Worm (Caenorhabditis elegans) whole organism, L4 larva: ENCODE measurements around the gene F46B6.9.

Experiments used
- F10B5.3 ChIP-seq: sonication (generic microtip); optimal IDR thresholded peaks from 2 replicates; lab custom pipeline; 2016; ENCODE audit warnings: mild to moderate bottlenecking, missing genetic modification characterization, missing compliant biosample characterization
- T20F7.1 ChIP-seq: fragments of 200-800 bp; sonication (Bioruptor generic); optimal IDR thresholded peaks from 2 replicates; lab custom pipeline; 2018; ENCODE audit warnings: mild to moderate bottlenecking, missing genetic modification characterization, missing compliant biosample characterization
- Y5F2A.4 ChIP-seq: fragments of 200-800 bp; sonication (Bioruptor generic); optimal IDR thresholded peaks from 2 replicates; lab custom pipeline; 2018; ENCODE audit warnings: mild to moderate bottlenecking, missing genetic modification characterization, missing compliant biosample characterization
- Y75B8A.6 ChIP-seq: fragments of 200-800 bp; sonication (Bioruptor generic); IDR thresholded peaks from 2 replicates; pipeline ENCODE4 v1.3.6; 2022; ENCODE audit warnings: missing genetic modification reagents, missing genetic modification characterization, missing compliant biosample characterization
- ZK546.5 ChIP-seq, 2 experiments: sonication (generic microtip); optimal IDR thresholded peaks; 2 replicates each; lab custom pipeline; 2017; ENCODE audit warnings: missing biosample characterization in 2 of 2, missing genetic modification characterization in 2 of 2
- aha-1 ChIP-seq: fragments of 150-350 bp; peaks from one replicate; lab custom pipeline; 2014; ENCODE audit warnings: missing biosample characterization, missing genetic modification characterization
- aly-2 ChIP-seq: sonication (generic microtip); optimal IDR thresholded peaks from 2 replicates; lab custom pipeline; 2018; ENCODE audit warnings: missing biosample characterization, missing genetic modification characterization
- ama-1 ChIP-seq: fragments of 150-350 bp; optimal IDR thresholded peaks from 2 replicates; lab custom pipeline; 2014; ENCODE audit warnings: inconsistent platforms, mixed read lengths
- ceh-44 ChIP-seq: fragments of 200-800 bp; sonication (Bioruptor generic); IDR thresholded peaks from 2 replicates; pipeline ENCODE4 v1.3.6; 2022; ENCODE audit warnings: missing genetic modification reagents, missing genetic modification characterization, missing compliant biosample characterization
- ceh-62 ChIP-seq: sonication (generic microtip); optimal IDR thresholded peaks from 2 replicates; lab custom pipeline; 2017; ENCODE audit warnings: missing biosample characterization, missing genetic modification characterization
- daf-12 ChIP-seq: fragments of 150-350 bp; optimal IDR thresholded peaks from 2 replicates; lab custom pipeline; 2014; ENCODE audit warnings: missing biosample characterization, missing genetic modification reagents, missing genetic modification characterization
- daf-19 ChIP-seq: fragments of 200-800 bp; sonication (Bioruptor generic); conservative IDR thresholded peaks from 2 replicates; pipeline ENCODE4 v1.3.6; 2022; ENCODE audit warnings: missing genetic modification characterization, missing compliant biosample characterization
- daf-8 ChIP-seq: fragments of 200-800 bp; sonication (Bioruptor generic); IDR thresholded peaks from 2 replicates; pipeline ENCODE4 v1.3.6; 2022; ENCODE audit warnings: missing genetic modification characterization, missing compliant biosample characterization
- dmd-6 ChIP-seq: fragments of 200-800 bp; sonication (Bioruptor generic); IDR thresholded peaks from 2 replicates; pipeline ENCODE4 v1.3.6; 2022; ENCODE audit warnings: missing genetic modification reagents, missing genetic modification characterization, missing compliant biosample characterization
- dmd-8 ChIP-seq: fragments of 200-800 bp; sonication (Bioruptor generic); IDR thresholded peaks from 2 replicates; pipeline ENCODE4 v1.3.6; 2022; ENCODE audit warnings: missing genetic modification characterization, missing compliant biosample characterization
- dmd-9 ChIP-seq: fragments of 200-800 bp; sonication (Bioruptor generic); IDR thresholded peaks from 2 replicates; pipeline ENCODE4 v1.3.6; 2022; ENCODE audit warnings: missing genetic modification reagents, missing genetic modification characterization, missing compliant biosample characterization
- duxl-1 ChIP-seq: sonication (generic microtip); optimal IDR thresholded peaks from 2 replicates; lab custom pipeline; 2016; ENCODE audit warnings: mild to moderate bottlenecking, missing genetic modification characterization, moderate library complexity, missing compliant biosample characterization; ENCODE audit not compliant: poor library complexity
- egl-27 ChIP-seq: sonication (generic microtip); optimal IDR thresholded peaks from 3 replicates; lab custom pipeline; 2017; ENCODE audit warnings: missing biosample characterization, missing genetic modification reagents, missing genetic modification characterization
- egl-43 ChIP-seq: fragments of 200-800 bp; sonication (Bioruptor generic); IDR thresholded peaks from 2 replicates; pipeline ENCODE4 v1.3.6; 2022; ENCODE audit warnings: missing genetic modification reagents, missing genetic modification characterization, missing compliant biosample characterization
- fos-1 ChIP-seq: fragments of 150-350 bp; optimal IDR thresholded peaks from 2 replicates; lab custom pipeline; 2014; ENCODE audit warnings: missing biosample characterization, missing genetic modification characterization
- gei-8 ChIP-seq: fragments of 200-800 bp; sonication (Bioruptor generic); optimal IDR thresholded peaks from 2 replicates; lab custom pipeline; 2018; ENCODE audit warnings: mild to moderate bottlenecking, missing genetic modification characterization, missing compliant biosample characterization
- hif-1 ChIP-seq, 2 experiments: sonication (generic microtip); optimal IDR thresholded peaks; 2 replicates each; lab custom pipeline; 2016 to 2017; ENCODE audit warnings: missing compliant biosample characterization in 2 of 2, missing genetic modification characterization in 2 of 2, missing genetic modification reagents in 2 of 2, missing genotype in 2 of 2, mild to moderate bottlenecking in 1 of 2
- hlh-11 ChIP-seq: fragments of 200-800 bp; sonication (Bioruptor generic); optimal IDR thresholded peaks from 2 replicates; lab custom pipeline; 2018; ENCODE audit warnings: mild to moderate bottlenecking, missing genetic modification characterization, missing compliant biosample characterization
- jun-1 ChIP-seq: fragments of 150-350 bp; optimal IDR thresholded peaks from 2 replicates; lab custom pipeline; 2014; ENCODE audit warnings: missing biosample characterization, missing genetic modification reagents, missing genetic modification characterization
- lim-7 ChIP-seq: fragments of 200-800 bp; sonication (Bioruptor generic); IDR thresholded peaks from 2 replicates; pipeline ENCODE4 v1.3.6; 2022; ENCODE audit warnings: missing genetic modification characterization, missing compliant biosample characterization
- lin-1 ChIP-seq: fragments of 200-800 bp; sonication (Bioruptor generic); IDR thresholded peaks from 2 replicates; pipeline ENCODE4 v1.3.6; 2022; ENCODE audit warnings: missing genetic modification reagents, missing genetic modification characterization, missing compliant biosample characterization
- lin-13 ChIP-seq: fragments of 150-350 bp; optimal IDR thresholded peaks from 2 replicates; lab custom pipeline; 2014; ENCODE audit warnings: missing biosample characterization, missing genetic modification reagents, missing genetic modification characterization
- lin-38 ChIP-seq: fragments of 200-800 bp; sonication (Bioruptor generic); IDR thresholded peaks from 2 replicates; pipeline ENCODE4 v1.3.6; 2022; ENCODE audit warnings: missing genetic modification reagents, missing genetic modification characterization, missing compliant biosample characterization
- lir-3 ChIP-seq: sonication (generic microtip); optimal IDR thresholded peaks from 2 replicates; lab custom pipeline; 2016; ENCODE audit warnings: mild to moderate bottlenecking, missing genetic modification characterization, missing compliant biosample characterization
- madf-5 ChIP-seq, 2 experiments: fragments of 200-800 bp; sonication (Bioruptor generic); IDR thresholded peaks; 2 replicates each; pipeline ENCODE4 v1.3.6; 2022; ENCODE audit warnings: missing compliant biosample characterization in 2 of 2, missing genetic modification characterization in 2 of 2
- mdt-29 ChIP-seq: fragments of 200-800 bp; sonication (Bioruptor generic); IDR thresholded peaks from 2 replicates; pipeline ENCODE4 v1.3.6; 2022; ENCODE audit warnings: missing genetic modification reagents, missing genetic modification characterization, missing compliant biosample characterization
- mxl-2 ChIP-seq: fragments of 200-800 bp; sonication (Bioruptor generic); conservative IDR thresholded peaks from 2 replicates; pipeline ENCODE4 v1.3.6; 2022; ENCODE audit warnings: missing genetic modification reagents, missing genetic modification characterization, missing compliant biosample characterization
- mxl-3 ChIP-seq: fragments of 200-800 bp; sonication (Bioruptor generic); optimal IDR thresholded peaks from 2 replicates; lab custom pipeline; 2018; ENCODE audit warnings: mild to moderate bottlenecking, missing genetic modification characterization, missing compliant biosample characterization
- nhr-10 ChIP-seq: fragments of 150-350 bp; optimal IDR thresholded peaks from 2 replicates; lab custom pipeline; 2014; ENCODE audit warnings: missing biosample characterization, missing genetic modification characterization
- nhr-237 ChIP-seq: sonication (generic microtip); optimal IDR thresholded peaks from 2 replicates; lab custom pipeline; 2017; ENCODE audit warnings: missing biosample characterization, missing genetic modification characterization
- nhr-25 ChIP-seq: sonication (generic microtip); optimal IDR thresholded peaks from 2 replicates; lab custom pipeline; 2017; ENCODE audit warnings: missing genetic modification characterization, mild to moderate bottlenecking, missing compliant biosample characterization, antibody characterized with exemption, moderate library complexity, borderline replicate concordance; ENCODE audit not compliant: insufficient read depth
- nhr-42 ChIP-seq: fragments of 200-800 bp; sonication (Bioruptor generic); IDR thresholded peaks from 2 replicates; pipeline ENCODE4 v1.3.6; 2022; ENCODE audit warnings: missing genetic modification characterization, missing compliant biosample characterization
- nhr-48 ChIP-seq: sonication (generic microtip); optimal IDR thresholded peaks from 2 replicates; lab custom pipeline; 2016; ENCODE audit warnings: mild to moderate bottlenecking, missing genetic modification characterization, missing compliant biosample characterization
- nhr-77 ChIP-seq: fragments of 150-350 bp; optimal IDR thresholded peaks from 2 replicates; lab custom pipeline; 2014; ENCODE audit warnings: missing biosample characterization, missing genetic modification characterization
- php-3 ChIP-seq: fragments of 200-800 bp; sonication (Bioruptor generic); IDR thresholded peaks from 2 replicates; pipeline ENCODE4 v1.3.6; 2022; ENCODE audit warnings: missing genetic modification reagents, missing genetic modification characterization, missing compliant biosample characterization
- rbr-2 ChIP-seq: sonication (generic microtip); optimal IDR thresholded peaks from 2 replicates; lab custom pipeline; 2016; ENCODE audit warnings: missing genotype, missing genetic modification characterization, missing compliant biosample characterization
- skn-1 ChIP-seq: fragments of 150-350 bp; optimal IDR thresholded peaks from 2 replicates; lab custom pipeline; 2014; ENCODE audit warnings: missing biosample characterization, missing genetic modification characterization
- snpc-1.2 ChIP-seq: fragments of 200-800 bp; sonication (Bioruptor generic); IDR thresholded peaks from 2 replicates; pipeline ENCODE4 v1.3.6; 2022; ENCODE audit warnings: missing genetic modification reagents, missing genetic modification characterization, missing compliant biosample characterization
- spr-3 ChIP-seq: fragments of 200-800 bp; sonication (Bioruptor generic); optimal IDR thresholded peaks from 2 replicates; lab custom pipeline; 2018; ENCODE audit warnings: mild to moderate bottlenecking, missing genetic modification characterization, missing compliant biosample characterization
- unc-39 ChIP-seq: sonication (generic microtip); optimal IDR thresholded peaks from 2 replicates; lab custom pipeline; 2017; ENCODE audit warnings: missing biosample characterization, missing genetic modification characterization
- unc-62 ChIP-seq, 3 experiments: fragments of 150-350 bp in 1 of 3; sonication (generic microtip); optimal IDR thresholded peaks in 2 of 3; peaks in 1 of 3; 1 replicate in 1 of 3; 2 replicates in 2 of 3; lab custom pipeline; 2014 to 2017; ENCODE audit warnings: missing biosample characterization in 3 of 3, missing genetic modification characterization in 3 of 3, missing genetic modification reagents in 3 of 3, missing genotype in 1 of 3
- vab-7 ChIP-seq: fragments of 200-800 bp; sonication (Bioruptor generic); IDR thresholded peaks from 2 replicates; pipeline ENCODE4 v1.3.6; 2022; ENCODE audit warnings: missing genetic modification reagents, missing genetic modification characterization, missing compliant biosample characterization
- zfp-2 ChIP-seq: sonication (generic microtip); optimal IDR thresholded peaks from 2 replicates; lab custom pipeline; 2016; ENCODE audit warnings: mild to moderate bottlenecking, missing genetic modification characterization, missing compliant biosample characterization
- zfp-3 ChIP-seq: fragments of 200-800 bp; sonication (Bioruptor generic); conservative IDR thresholded peaks from 2 replicates; pipeline ENCODE4 v1.3.6; 2022; ENCODE audit warnings: missing genetic modification reagents, missing genetic modification characterization, missing compliant biosample characterization
- zip-2 ChIP-seq: fragments of 150-350 bp; optimal IDR thresholded peaks from 2 replicates; lab custom pipeline; 2014; ENCODE audit warnings: missing biosample characterization, missing genetic modification characterization
- ztf-7 ChIP-seq: fragments of 150-350 bp; optimal IDR thresholded peaks from 2 replicates; lab custom pipeline; 2014; ENCODE audit warnings: missing biosample characterization, missing genetic modification characterization

The F46B6.9 gene

DNA sequence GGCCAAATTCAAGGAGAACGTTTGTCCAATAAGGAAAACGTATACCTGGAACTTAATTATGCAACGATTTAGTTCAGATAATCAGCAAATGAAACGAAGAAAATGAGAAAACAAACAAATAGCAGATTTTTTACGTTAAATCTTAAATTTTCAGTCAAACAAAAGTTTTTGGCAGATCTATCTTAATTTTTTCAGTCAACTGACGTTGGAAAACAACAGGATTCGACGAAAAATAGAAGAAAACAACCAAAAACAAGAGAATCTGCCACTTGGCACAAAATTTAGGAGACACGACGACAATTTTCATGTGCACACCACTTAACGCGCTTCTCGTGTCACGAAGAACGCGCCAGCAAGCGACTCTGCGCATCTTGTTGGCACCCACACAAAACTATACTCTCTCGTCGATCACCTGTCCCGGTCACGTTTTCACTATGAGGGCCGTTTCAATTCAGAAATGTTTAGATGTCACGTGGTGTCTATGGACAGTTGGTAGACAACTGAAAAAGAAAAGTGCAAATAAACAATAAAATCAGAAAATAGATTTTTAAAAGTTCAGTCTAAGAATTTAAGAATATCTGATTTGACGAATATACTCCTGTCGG lies 6.9 kb upstream of the F46B6.9 start, which contains the start of gene ztf-7:
TSS of gene ztf-7 (minus strand) at position 51 of the 605 bp plus-strand sequence.
- TF ChIP-seq daf-19 (peak; percentile 85), ceh-62 (no peak), vab-7 (GFP tag; lab: Robert Waterston, UW) (peak; percentile 80), spr-3 (peak; percentile 87), daf-12 (tag; lab: Kevin White, UChicago) (no peak), Y5F2A.4 (GFP tag; lab: Kevin White, UChicago) (no peak), lin-38 (GFP tag; lab: Robert Waterston, UW) (peak; percentile 87), rbr-2 (peak; percentile 95), ZK546.5 (tag; optimal IDR thresholded peaks at IDR 0.05; lab: Kevin White, UChicago) (no peak), jun-1 (tag; lab: Kevin White, UChicago) (peak; percentile 69), unc-62 (GFP tag; optimal IDR thresholded peaks at IDR 0.05 in 1 of 2; lab: Kevin White, UChicago) (no peak), unc-62 (tag; optimal IDR thresholded peaks at IDR 0.05; lab: Kevin White, UChicago) (no peak), snpc-1.2 (0 out of 2 replicates have a peak, but pooled peaks have one; percentile 18), madf-5 (GFP tag; IDR thresholded peaks at IDR 0.05; lab: Robert Waterston, UW) (no peak), mdt-29 (peak; percentile 95), zfp-2 (tag; lab: Kevin White, UChicago) (peak; percentile 52), daf-8 (GFP tag; lab: Robert Waterston, UW) (no peak), aha-1 (peak; percentile 99), nhr-10 (tag; lab: Kevin White, UChicago) (peak; percentile 60), mxl-2 (GFP tag; lab: Robert Waterston, UW) (peak; percentile 77), F10B5.3 (tag; lab: Kevin White, UChicago) (peak; percentile 79), ztf-7 (tag; lab: Kevin White, UChicago) (peak; percentile 73), fos-1 (tag; lab: Kevin White, UChicago) (no peak), lin-1 (GFP tag; lab: Robert Waterston, UW) (peak; percentile 93), duxl-1 (peak; percentile 82), nhr-42 (GFP tag; lab: Robert Waterston, UW) (peak; percentile 94), zfp-3 (GFP tag; lab: Robert Waterston, UW) (peak; percentile 93), T20F7.1 (GFP tag; lab: Kevin White, UChicago) (peak; percentile 91), mxl-3 (GFP tag; lab: Kevin White, UChicago) (peak; percentile 99), dmd-9 (peak; percentile 80; the same call in 1 of the 2 replicates), dmd-6 (GFP tag; lab: Robert Waterston, UW) (peak; percentile 99), ceh-44 (GFP tag; lab: Robert Waterston, UW) (no peak), nhr-48 (tag; lab: Kevin White, UChicago) (peak; percentile 92), ama-1 (lab: Kevin White, UChicago) (peak; percentile 12), lim-7 (GFP tag; lab: Robert Waterston, UW) (peak; percentile 24; the same call in 1 of the 2 replicates), egl-43 (GFP tag; lab: Robert Waterston, UW) (no peak), nhr-77 (tag; lab: Kevin White, UChicago) (peak; percentile 97), zip-2 (tag; lab: Kevin White, UChicago) (peak; percentile 70), unc-39 (tag; lab: Kevin White, UChicago) (no peak), hif-1 (tag; optimal IDR thresholded peaks at IDR 0.05; lab: Kevin White, UChicago) (peak; percentile 74 to 92), php-3 (peak; percentile 94), gei-8 (GFP tag; lab: Kevin White, UChicago) (peak; percentile 88), lir-3 (tag; lab: Kevin White, UChicago) (no peak), hlh-11 (peak; percentile 100), lin-13 (GFP tag; lab: Kevin White, UChicago) (peak; percentile 92), Y75B8A.6 (GFP tag; lab: Robert Waterston, UW) (no peak), skn-1 (tag; lab: Kevin White, UChicago) (peak; percentile 29), nhr-237 (tag; lab: Kevin White, UChicago) (no peak), dmd-8 (GFP tag; lab: Robert Waterston, UW) (no peak), aly-2 (no peak), egl-27 (tag; lab: Kevin White, UChicago) (no peak), nhr-25 (peak; percentile 85)
